Fruit fly (Drosophila melanogaster): ENCODE measurements around the gene CG33158.

Gene CG33158

dm6 chr3L:16417024-16417423, 2.4 kb upstream of the CG33158 start, which contains the start of gene GluRS-m:
TSS of gene GluRS-m (minus strand) at chr3L:16417177.
- TF ChIP-seq Met (GFP tag; optimal IDR thresholded peaks at IDR 0.05) (no peak), fkh (GFP tag; optimal IDR thresholded peaks at IDR 0.05) (no peak), net (GFP tag; optimal IDR thresholded peaks at IDR 0.05) (no peak)

- TF ChIP-seq Ets96B (tag; optimal IDR thresholded peaks at IDR 0.05) (no peak), CG32006 (GFP tag; optimal IDR thresholded peaks at IDR 0.05) (no peak)
Measured at dm6 chr3L:16429451-16429850, 10.1 kb downstream of the CG33158 start.

dm6 chr3L:16431056-16431455, 11.7 kb downstream of the CG33158 start:
- no peak for TF ChIP-seq CG32006 (GFP tag; optimal IDR thresholded peaks at IDR 0.05)
- TF ChIP-seq fkh (GFP tag; optimal IDR thresholded peaks at IDR 0.05), result peak; percentile 55

dm6 chr3L:16433556-16433955, 14.2 kb downstream of the CG33158 start:
- TF ChIP-seq Ets96B (tag; optimal IDR thresholded peaks at IDR 0.05) (no peak), fkh (GFP tag; optimal IDR thresholded peaks at IDR 0.05) (peak; percentile 41), CG11294 (GFP tag; IDR thresholded peaks at IDR 0.05) (no peak)

dm6 chr3L:16437271-16437670, 17.9 kb downstream of the CG33158 start:
- TF ChIP-seq svp (GFP tag), result no peak
- TF ChIP-seq net (GFP tag; optimal IDR thresholded peaks at IDR 0.05), result no peak
- TF ChIP-seq dsx (GFP tag; optimal IDR thresholded peaks at IDR 0.05; ENCODE audit: poor library complexity, severe bottlenecking), result peak; percentile 96
- peak; percentile 24 for TF ChIP-seq Eip78C (GFP tag)

dm6 chr3L:16442628-16443027, 23.2 kb downstream of the CG33158 start:
- TF ChIP-seq CG11902 (GFP tag; optimal IDR thresholded peaks at IDR 0.05), result no peak
- no peak for TF ChIP-seq Sox14 (GFP tag; optimal IDR thresholded peaks at IDR 0.05)
- TF ChIP-seq CG15336 (GFP tag; IDR thresholded peaks at IDR 0.05), result 0 out of 2 replicates have a peak, but pooled peaks have one; percentile 21
- no peak for TF ChIP-seq Hr39 (GFP tag; optimal IDR thresholded peaks at IDR 0.05)
- peak; percentile 27 for TF ChIP-seq Hr4 (GFP tag; optimal IDR thresholded peaks at IDR 0.05)
- TF ChIP-seq CG8119 (GFP tag; IDR thresholded peaks at IDR 0.05), result peak; percentile 23; the same call in 1 of the 3 replicates
- no peak for TF ChIP-seq Sox102F (GFP tag; optimal IDR thresholded peaks at IDR 0.05)
- TF ChIP-seq net (GFP tag; optimal IDR thresholded peaks at IDR 0.05), result no peak
- no peak for TF ChIP-seq fd59A (GFP tag; optimal IDR thresholded peaks at IDR 0.05)
- no peak for TF ChIP-seq topi (GFP tag; optimal IDR thresholded peaks at IDR 0.05)
- TF ChIP-seq CG8319 (GFP tag; optimal IDR thresholded peaks at IDR 0.05), result no peak
- TF ChIP-seq CG11294 (GFP tag; IDR thresholded peaks at IDR 0.05), result no peak
- no peak for TF ChIP-seq dac (GFP tag; optimal IDR thresholded peaks at IDR 0.05)
- no peak for TF ChIP-seq CG10631 (GFP tag; optimal IDR thresholded peaks at IDR 0.05)
- TF ChIP-seq CG32006 (GFP tag; optimal IDR thresholded peaks at IDR 0.05), result peak; percentile 54
- TF ChIP-seq CG31627 (GFP tag; optimal IDR thresholded peaks at IDR 0.05), result no peak
- TF ChIP-seq Ets96B (tag; optimal IDR thresholded peaks at IDR 0.05), result no peak
- no peak for TF ChIP-seq esn (GFP tag; optimal IDR thresholded peaks at IDR 0.05)
- TF ChIP-seq CG6163 (GFP tag; IDR thresholded peaks at IDR 0.05), result no peak
- no peak for TF ChIP-seq Eip93F (GFP tag; optimal IDR thresholded peaks at IDR 0.05)

- no peak for TF ChIP-seq dsx (GFP tag; optimal IDR thresholded peaks at IDR 0.05; ENCODE audit: poor library complexity, severe bottlenecking)
- TF ChIP-seq Eip93F (GFP tag; optimal IDR thresholded peaks at IDR 0.05), result no peak
- TF ChIP-seq Hr4 (GFP tag; optimal IDR thresholded peaks at IDR 0.05), result peak; percentile 60
- TF ChIP-seq pdm3 (GFP tag; optimal IDR thresholded peaks at IDR 0.05), result peak; percentile 8
- TF ChIP-seq fkh (GFP tag; optimal IDR thresholded peaks at IDR 0.05), result no peak
- peak in 1 of 2 experiments; percentile 66 for TF ChIP-seq salr (GFP tag; optimal IDR thresholded peaks at IDR 0.05)
- no peak for TF ChIP-seq CG16779 (tag; optimal IDR thresholded peaks at IDR 0.05)
- peak; percentile 39; the same call in 1 of the 2 replicates for TF ChIP-seq Gug (GFP tag; IDR thresholded peaks at IDR 0.05)
- peak; percentile 37 for TF ChIP-seq CG4318 (GFP tag; optimal IDR thresholded peaks at IDR 0.05)
- no peak for TF ChIP-seq fd85E (GFP tag; optimal IDR thresholded peaks at IDR 0.05)
- TF ChIP-seq cyc (GFP tag; optimal IDR thresholded peaks at IDR 0.05), result no peak
- peak; percentile 83 for TF ChIP-seq Eip78C (GFP tag)
- no peak for TF ChIP-seq dac (GFP tag; optimal IDR thresholded peaks at IDR 0.05)
- no peak for TF ChIP-seq lz (GFP tag; optimal IDR thresholded peaks at IDR 0.05)
- no peak for TF ChIP-seq CG1621 (tag; optimal IDR thresholded peaks at IDR 0.05)
- TF ChIP-seq CG3919 (GFP tag; optimal IDR thresholded peaks at IDR 0.05), result peak; percentile 55
- TF ChIP-seq CG11294 (GFP tag; IDR thresholded peaks at IDR 0.05), result peak; percentile 18; the same call in 1 of the 2 replicates
- peak; percentile 48 for TF ChIP-seq Sox14 (GFP tag; optimal IDR thresholded peaks at IDR 0.05)
- peak; percentile 37 for TF ChIP-seq OdsH (GFP tag; optimal IDR thresholded peaks at IDR 0.05)
- peak; percentile 40 for TF ChIP-seq net (GFP tag; optimal IDR thresholded peaks at IDR 0.05)
- no peak for TF ChIP-seq CG31627 (GFP tag; optimal IDR thresholded peaks at IDR 0.05)
Measured at dm6 chr3L:16451887-16452751, 32.7 kb downstream of the CG33158 start, which contains the start of gene dsx-c73A. TSS of gene dsx-c73A (minus strand) at chr3L:16451958.
